Fruit fly (Drosophila melanogaster) whole organism, embryonic: ENCODE measurements around the gene CG17264.

Experiments
- Atf3 ChIP-seq: fragments of 200-800 bp; sonication (Bioruptor generic); optimal IDR thresholded peaks from 3 replicates; lab custom pipeline; 2016; ENCODE audit warnings: missing biosample characterization, missing genetic modification characterization
- BEAF-32 ChIP-seq: fragments of 200-800 bp; sonication (Bioruptor generic); optimal IDR thresholded peaks from 3 replicates; lab custom pipeline; 2017; ENCODE audit warnings: missing biosample characterization, missing genetic modification characterization, mild to moderate bottlenecking, moderate library complexity, missing genetic modification reagents
- C15 ChIP-seq: fragments of 200-800 bp; sonication (Bioruptor generic); IDR thresholded peaks from 3 replicates; pipeline ENCODE4 v1.3.6; 2022; ENCODE audit warnings: missing biosample characterization, missing genetic modification characterization
- CG11723 ChIP-seq: fragments of 200-800 bp; sonication (Bioruptor generic); optimal IDR thresholded peaks from 2 replicates; lab custom pipeline; 2017; ENCODE audit warnings: missing biosample characterization, mild to moderate bottlenecking, missing genetic modification characterization
- CG12769 ChIP-seq: fragments of 200-800 bp; sonication (Bioruptor generic); optimal IDR thresholded peaks from 2 replicates; lab custom pipeline; 2019; ENCODE audit warnings: missing biosample characterization, mild to moderate bottlenecking, missing genetic modification characterization, moderate library complexity
- CG14965 ChIP-seq: fragments of 200-800 bp; sonication (Bioruptor generic); optimal IDR thresholded peaks from 2 replicates; lab custom pipeline; 2016; ENCODE audit warnings: missing biosample characterization, missing genetic modification characterization, borderline replicate concordance
- CG17328 ChIP-seq: fragments of 200-800 bp; sonication (Bioruptor generic); IDR thresholded peaks from 2 replicates; pipeline ENCODE4 v1.3.6; 2022; ENCODE audit warnings: missing biosample characterization, missing genetic modification characterization
- CG17359 ChIP-seq: fragments of 200-800 bp; sonication (Bioruptor generic); optimal IDR thresholded peaks from 3 replicates; lab custom pipeline; 2018; ENCODE audit warnings: missing biosample characterization, mild to moderate bottlenecking, missing genetic modification characterization, moderate library complexity
- CG17568 ChIP-seq: fragments of 200-800 bp; sonication (Bioruptor generic); optimal IDR thresholded peaks from 2 replicates; lab custom pipeline; 2018; ENCODE audit warnings: missing biosample characterization, mild to moderate bottlenecking, missing genetic modification characterization, moderate library complexity
- CG17802 ChIP-seq: fragments of 200-800 bp; sonication (Bioruptor generic); optimal IDR thresholded peaks from 2 replicates; lab custom pipeline; 2018; ENCODE audit warnings: missing biosample characterization, mild to moderate bottlenecking, missing genetic modification characterization, moderate library complexity
- CG17829 ChIP-seq: fragments of 200-800 bp; optimal IDR thresholded peaks from 2 replicates; lab custom pipeline; 2019; ENCODE audit warnings: missing biosample characterization, mild to moderate bottlenecking, missing genetic modification characterization, moderate library complexity
- CG3163 ChIP-seq: fragments of 200-800 bp; sonication (Bioruptor generic); optimal IDR thresholded peaks from 3 replicates; lab custom pipeline; 2016; ENCODE audit warnings: missing biosample characterization, missing genetic modification characterization
- CG3995 ChIP-seq: fragments of 200-800 bp; sonication (Bioruptor generic); optimal IDR thresholded peaks from 3 replicates; lab custom pipeline; 2016; ENCODE audit warnings: missing biosample characterization, missing genetic modification characterization
- CG42726 ChIP-seq: fragments of 200-800 bp; sonication (Bioruptor generic); IDR thresholded peaks from 2 replicates; pipeline ENCODE4 v1.3.6; 2022; ENCODE audit warnings: missing biosample characterization, missing genetic modification characterization; ENCODE audit not compliant: partially characterized antibody
- CG4328 ChIP-seq: fragments of 200-800 bp; sonication (Bioruptor generic); optimal IDR thresholded peaks from 3 replicates; lab custom pipeline; 2017; ENCODE audit warnings: missing biosample characterization, missing genetic modification reagents, missing genetic modification characterization
- CG4360 ChIP-seq: fragments of 200-800 bp; sonication (Bioruptor generic); IDR thresholded peaks from 2 replicates; pipeline ENCODE4 v1.3.6; 2022; ENCODE audit warnings: missing biosample characterization, missing genetic modification characterization
- CG7987 ChIP-seq: fragments of 200-800 bp; sonication (Bioruptor generic); optimal IDR thresholded peaks from 2 replicates; lab custom pipeline; 2018; ENCODE audit warnings: missing biosample characterization, mild to moderate bottlenecking, missing genetic modification characterization, moderate library complexity
- CrebB ChIP-seq: fragments of 200-800 bp; sonication (Bioruptor generic); optimal IDR thresholded peaks from 3 replicates; lab custom pipeline; 2018; ENCODE audit warnings: missing biosample characterization, mild to moderate bottlenecking, missing genetic modification characterization
- D19A ChIP-seq: fragments of 200-800 bp; optimal IDR thresholded peaks from 3 replicates; lab custom pipeline; 2019; ENCODE audit warnings: missing biosample characterization, mild to moderate bottlenecking, missing genetic modification characterization, moderate library complexity
- Doc3 ChIP-seq: fragments of 200-800 bp; sonication (Bioruptor generic); IDR thresholded peaks from 3 replicates; pipeline ENCODE4 v1.3.6; 2022; ENCODE audit warnings: missing biosample characterization, missing genetic modification characterization; ENCODE audit not compliant: partially characterized antibody
- HLH4C ChIP-seq: fragments of 200-800 bp; sonication (Bioruptor generic); IDR thresholded peaks from 3 replicates; pipeline ENCODE4 v1.3.6; 2022; ENCODE audit warnings: missing biosample characterization, missing genetic modification characterization; ENCODE audit not compliant: partially characterized antibody
- Mad ChIP-seq: fragments of 200-800 bp; sonication (Bioruptor generic); optimal IDR thresholded peaks from 2 replicates; lab custom pipeline; 2016; ENCODE audit warnings: missing biosample characterization, missing genetic modification characterization
- PHDP ChIP-seq: fragments of 200-800 bp; sonication (Bioruptor generic); optimal IDR thresholded peaks from 3 replicates; lab custom pipeline; 2018; ENCODE audit warnings: missing biosample characterization, mild to moderate bottlenecking, missing genetic modification characterization, moderate library complexity
- Spps ChIP-seq: fragments of 200-800 bp; sonication (Bioruptor generic); optimal IDR thresholded peaks from 2 replicates; lab custom pipeline; 2018; ENCODE audit warnings: missing biosample characterization, mild to moderate bottlenecking, missing genetic modification characterization
- Tbp ChIP-seq: fragments of >200 bp; optimal IDR thresholded peaks from 2 replicates; lab custom pipeline; 2018; ENCODE audit warnings: missing biosample characterization, missing genetic modification characterization
- Xrp1 ChIP-seq: fragments of 200-800 bp; sonication (Bioruptor generic); IDR thresholded peaks from 2 replicates; pipeline ENCODE4 v1.3.6; 2022; ENCODE audit warnings: missing biosample characterization, missing genetic modification characterization
- bbx ChIP-seq: fragments of 200-800 bp; sonication (Bioruptor generic); IDR thresholded peaks from 2 replicates; pipeline ENCODE4 v1.3.6; 2022; ENCODE audit warnings: missing biosample characterization, missing genetic modification characterization; ENCODE audit not compliant: partially characterized antibody
- chm ChIP-seq: fragments of 200-800 bp; sonication (Bioruptor generic); IDR thresholded peaks from 2 replicates; pipeline ENCODE4 v1.3.6; 2022; ENCODE audit warnings: missing biosample characterization, missing genetic modification characterization
- croc ChIP-seq: fragments of 200-800 bp; sonication (Bioruptor generic); conservative IDR thresholded peaks from 3 replicates; pipeline ENCODE4 v1.3.6; 2022; ENCODE audit warnings: missing biosample characterization, missing genetic modification characterization
- ewg ChIP-seq: fragments of 200-800 bp; sonication (Bioruptor generic); optimal IDR thresholded peaks from 3 replicates; lab custom pipeline; 2017; ENCODE audit warnings: mild to moderate bottlenecking, missing biosample characterization, missing genetic modification reagents, missing genetic modification characterization
- hth ChIP-seq: fragments of >200 bp; optimal IDR thresholded peaks from 2 replicates; lab custom pipeline; 2017; ENCODE audit warnings: inconsistent platforms
- jumu ChIP-seq: fragments of 200-800 bp; sonication (Bioruptor generic); optimal IDR thresholded peaks from 3 replicates; lab custom pipeline; 2016; ENCODE audit warnings: missing biosample characterization, missing genetic modification characterization
- kah ChIP-seq: fragments of 200-800 bp; sonication (Bioruptor generic); optimal IDR thresholded peaks from 2 replicates; lab custom pipeline; 2018; ENCODE audit warnings: missing biosample characterization, mild to moderate bottlenecking, missing genetic modification characterization
- klu ChIP-seq: fragments of 200-800 bp; sonication (Bioruptor generic); IDR thresholded peaks from 2 replicates; pipeline ENCODE4 v1.3.6; 2022; ENCODE audit warnings: missing biosample characterization, missing genetic modification characterization
- lmd ChIP-seq: fragments of 200-800 bp; sonication (Bioruptor generic); IDR thresholded peaks from 2 replicates; pipeline ENCODE4 v1.3.6; 2022; ENCODE audit warnings: missing biosample characterization, missing genetic modification characterization
- luna ChIP-seq: fragments of 200-800 bp; sonication (Bioruptor generic); optimal IDR thresholded peaks from 2 replicates; lab custom pipeline; 2016; ENCODE audit warnings: missing biosample characterization, missing genetic modification characterization
- mld ChIP-seq: fragments of 200-800 bp; sonication (Bioruptor generic); IDR thresholded peaks from 3 replicates; pipeline ENCODE4 v1.3.6; 2022; ENCODE audit warnings: missing biosample characterization, missing genetic modification characterization; ENCODE audit not compliant: partially characterized antibody
- nau ChIP-seq: fragments of 200-800 bp; sonication (Bioruptor generic); optimal IDR thresholded peaks from 3 replicates; lab custom pipeline; 2017; ENCODE audit warnings: missing biosample characterization, mild to moderate bottlenecking, missing genetic modification characterization, missing genetic modification reagents
- nom ChIP-seq: fragments of 200-800 bp; sonication (Bioruptor generic); optimal IDR thresholded peaks from 2 replicates; lab custom pipeline; 2017; ENCODE audit warnings: missing biosample characterization, missing genetic modification characterization, mild to moderate bottlenecking, moderate library complexity, missing genetic modification reagents
- org-1 ChIP-seq: fragments of 200-800 bp; sonication (Bioruptor generic); optimal IDR thresholded peaks from 2 replicates; lab custom pipeline; 2017; ENCODE audit warnings: missing biosample characterization, missing genetic modification characterization
- pan ChIP-seq, 4 experiments: fragments of >200 bp in 3 of 4; fragments of 200-800 bp in 1 of 4; sonication (Bioruptor generic) in 1 of 4; optimal IDR thresholded peaks in 3 of 4; IDR thresholded peaks in 1 of 4; 2 replicates each; pipeline versions ENCODE4 v1.3.6 to Lab custom; 2017 to 2022; ENCODE audit warnings: missing biosample characterization in 2 of 4, missing genetic modification characterization in 2 of 4, mixed read lengths in 1 of 4
- pb ChIP-seq: fragments of 200-800 bp; sonication (Bioruptor generic); optimal IDR thresholded peaks from 3 replicates; lab custom pipeline; 2016; ENCODE audit warnings: missing biosample characterization, missing genetic modification characterization
- prd ChIP-seq, 3 experiments: fragments of >200 bp in 2 of 3; fragments of 200-800 bp in 1 of 3; sonication (Bioruptor generic) in 1 of 3; optimal IDR thresholded peaks in 2 of 3; IDR thresholded peaks in 1 of 3; 2 replicates in 2 of 3; 3 replicates in 1 of 3; pipeline versions ENCODE4 v1.3.6 to Lab custom; 2017 to 2022; ENCODE audit warnings: missing biosample characterization in 1 of 3, missing genetic modification characterization in 1 of 3
- ranshi ChIP-seq: fragments of 200-800 bp; sonication (Bioruptor generic); IDR thresholded peaks from 2 replicates; pipeline ENCODE4 v1.3.6; 2022; ENCODE audit warnings: missing biosample characterization, missing genetic modification characterization
- sd ChIP-seq: fragments of 200-800 bp; sonication (Bioruptor generic); optimal IDR thresholded peaks from 3 replicates; lab custom pipeline; 2018; ENCODE audit warnings: missing biosample characterization, mild to moderate bottlenecking, missing genetic modification characterization, moderate library complexity
- sqz ChIP-seq: fragments of 200-800 bp; sonication (Bioruptor generic); optimal IDR thresholded peaks from 3 replicates; lab custom pipeline; 2018; ENCODE audit warnings: missing biosample characterization, mild to moderate bottlenecking, missing genetic modification characterization
- ssp ChIP-seq: fragments of 200-800 bp; sonication (Bioruptor generic); IDR thresholded peaks from 2 replicates; pipeline ENCODE4 v1.3.6; 2022; ENCODE audit warnings: missing biosample characterization, missing genetic modification characterization
- tio ChIP-seq: fragments of 200-800 bp; sonication (Bioruptor generic); optimal IDR thresholded peaks from 2 replicates; lab custom pipeline; 2017; ENCODE audit warnings: missing biosample characterization, missing genetic modification characterization, inconsistent platforms
- tup ChIP-seq: fragments of 200-800 bp; sonication (Bioruptor generic); optimal IDR thresholded peaks from 2 replicates; lab custom pipeline; 2016; ENCODE audit warnings: missing biosample characterization, mild to moderate bottlenecking, missing genetic modification characterization, moderate library complexity

Gene CG17264

DNA sequence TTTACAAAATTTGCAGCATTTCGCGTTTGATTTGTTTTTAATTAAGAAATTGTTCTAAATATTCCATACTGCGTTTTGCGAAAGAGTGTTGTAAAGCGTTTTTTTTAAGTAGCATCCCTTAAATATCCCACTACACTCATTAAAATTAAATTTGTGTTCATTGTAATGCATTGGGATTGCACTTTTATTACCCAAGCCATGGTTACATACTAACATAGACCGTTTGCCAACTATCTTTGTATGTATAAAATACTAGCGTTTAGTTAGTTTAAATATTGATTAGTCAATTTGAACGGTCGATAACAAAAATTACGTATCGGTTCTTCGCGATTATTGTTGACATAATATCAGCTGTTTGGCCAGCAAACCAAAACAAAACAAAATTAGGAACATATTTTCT is 21.5 kb downstream of the CG17264 start, which contains the start of the genes cnir and CG17221 (continued):
- no peak for TF ChIP-seq bbx (GFP tag; lab: Robert Waterston, UW)
- TF ChIP-seq nau (GFP tag; lab: Kevin White, UChicago), result no peak
- peak; percentile 51 for TF ChIP-seq luna (GFP tag; lab: Kevin White, UChicago)
- TF ChIP-seq Xrp1 (GFP tag; lab: Robert Waterston, UW), result peak; percentile 53
- TF ChIP-seq pan (optimal IDR thresholded peaks at IDR 0.05; lab: Kevin White, UChicago), result no peak
- no peak for TF ChIP-seq pan (GFP tag; optimal IDR thresholded peaks at IDR 0.05 in 1 of 2, IDR thresholded peaks at IDR 0.05 in 1 of 2)
- peak; percentile 35; the same call in 1 of the 2 replicates for TF ChIP-seq ssp
- peak; percentile 46 for TF ChIP-seq CG3995
- TF ChIP-seq CG17359, result peak; percentile 58
- no peak; the same call in 2 of the 3 replicates for TF ChIP-seq HLH4C (GFP tag; lab: Robert Waterston, UW)
- peak; percentile 68 for TF ChIP-seq Mad (GFP tag; lab: Kevin White, UChicago)
- peak; percentile 31 for TF ChIP-seq Spps (tag; lab: Kevin White, UChicago)
- peak; percentile 45 for TF ChIP-seq chm (GFP tag; lab: Robert Waterston, UW)
- no peak for TF ChIP-seq tio
- peak; percentile 69 for TF ChIP-seq CG12769 (tag; lab: Kevin White, UChicago)
- no peak for TF ChIP-seq mld (GFP tag; lab: Robert Waterston, UW)
- peak; percentile 72 for TF ChIP-seq BEAF-32 (GFP tag; lab: Kevin White, UChicago)
- TF ChIP-seq tup, result peak; percentile 43
- no peak for TF ChIP-seq hth (lab: Kevin White, UChicago)
- no peak for TF ChIP-seq sqz (GFP tag; lab: Kevin White, UChicago)
- no peak for TF ChIP-seq klu (GFP tag; lab: Robert Waterston, UW)
- no peak for TF ChIP-seq CG17328
- peak; percentile 34 for TF ChIP-seq CG11723
- TF ChIP-seq CrebB (tag; lab: Kevin White, UChicago), result peak; percentile 34
- no peak for TF ChIP-seq lmd (GFP tag; lab: Robert Waterston, UW)
- no peak; the same call in 2 of the 3 replicates for TF ChIP-seq Doc3 (GFP tag; lab: Robert Waterston, UW)
- TF ChIP-seq prd (optimal IDR thresholded peaks at IDR 0.05; lab: Kevin White, UChicago), result no peak
- TF ChIP-seq prd (GFP tag; IDR thresholded peaks at IDR 0.05; lab: Robert Waterston, UW), result peak; percentile 49; the same call in 1 of the 3 replicates
- TF ChIP-seq pb (GFP tag; lab: Kevin White, UChicago), result peak; percentile 13
- TF ChIP-seq CG17568 (GFP tag; lab: Kevin White, UChicago), result no peak
- TF ChIP-seq Tbp, result no peak
- peak; percentile 26 for TF ChIP-seq CG17802
- peak; percentile 22 for TF ChIP-seq nom (GFP tag; lab: Kevin White, UChicago)
- no peak for TF ChIP-seq croc (GFP tag; lab: Robert Waterston, UW)
- no peak for TF ChIP-seq ewg (GFP tag; lab: Kevin White, UChicago)
- no peak for TF ChIP-seq ranshi
- no peak for TF ChIP-seq org-1 (GFP tag; lab: Kevin White, UChicago)
- TF ChIP-seq CG7987 (GFP tag; lab: Kevin White, UChicago), result peak; percentile 29
- TF ChIP-seq CG42726, result no peak
- peak; percentile 68 for TF ChIP-seq CG17829 (tag; lab: Kevin White, UChicago)
- peak; percentile 26 for TF ChIP-seq Atf3
- TF ChIP-seq sd, result peak; percentile 23
- no peak for TF ChIP-seq CG14965 (GFP tag; lab: Kevin White, UChicago)
- peak; percentile 68 for TF ChIP-seq PHDP (tag; lab: Kevin White, UChicago)
- peak; percentile 61 for TF ChIP-seq CG4328 (GFP tag; lab: Kevin White, UChicago)
- TF ChIP-seq C15 (GFP tag; lab: Robert Waterston, UW), result no peak
- no peak for TF ChIP-seq CG4360 (GFP tag; lab: Robert Waterston, UW)
- peak; percentile 37 for TF ChIP-seq D19A (tag; lab: Kevin White, UChicago)
- peak; percentile 65 for TF ChIP-seq jumu
- TF ChIP-seq CG3163 (GFP tag; lab: Kevin White, UChicago), result peak; percentile 15
- no peak for TF ChIP-seq kah (GFP tag; lab: Kevin White, UChicago)
